Fruit fly (Drosophila melanogaster) whole organism, embryonic: ENCODE data around the gene CG7675.

Experiments
- Blimp-1 ChIP-seq: fragments of 200-800 bp; sonication (Bioruptor generic); optimal IDR thresholded peaks from 3 replicates; lab custom pipeline; 2018; ENCODE audit warnings: missing biosample characterization, missing genetic modification characterization, mild to moderate bottlenecking, moderate library complexity, missing genetic modification reagents
- CG12769 ChIP-seq: fragments of 200-800 bp; sonication (Bioruptor generic); optimal IDR thresholded peaks from 2 replicates; lab custom pipeline; 2019; ENCODE audit warnings: missing biosample characterization, mild to moderate bottlenecking, missing genetic modification characterization, moderate library complexity
- CG13894 ChIP-seq: fragments of 200-800 bp; sonication (Bioruptor generic); optimal IDR thresholded peaks from 3 replicates; lab custom pipeline; 2018; ENCODE audit warnings: missing biosample characterization, mild to moderate bottlenecking, missing genetic modification characterization, moderate library complexity
- CG14014 ChIP-seq: fragments of 200-800 bp; sonication (Bioruptor generic); IDR thresholded peaks from 2 replicates; pipeline ENCODE4 v1.3.6; 2022; ENCODE audit warnings: missing biosample characterization, missing genetic modification characterization
- CG15479 ChIP-seq: fragments of 200-800 bp; sonication (Bioruptor generic); optimal IDR thresholded peaks from 3 replicates; lab custom pipeline; 2019; ENCODE audit warnings: missing biosample characterization, mild to moderate bottlenecking, missing genetic modification characterization, moderate library complexity
- CG15601 ChIP-seq: fragments of 200-800 bp; sonication (Bioruptor generic); optimal IDR thresholded peaks from 3 replicates; lab custom pipeline; 2019; ENCODE audit warnings: missing biosample characterization, mild to moderate bottlenecking, missing genetic modification characterization, moderate library complexity
- CG16863 ChIP-seq: fragments of 200-800 bp; sonication (Bioruptor generic); optimal IDR thresholded peaks from 3 replicates; lab custom pipeline; 2016; ENCODE audit warnings: missing biosample characterization, missing genetic modification characterization
- CG34422 ChIP-seq: fragments of 200-800 bp; sonication (Bioruptor generic); IDR thresholded peaks from 3 replicates; pipeline ENCODE4 v1.3.6; 2022; ENCODE audit warnings: missing biosample characterization, missing genetic modification characterization
- CG3847 ChIP-seq: fragments of 200-800 bp; sonication (Bioruptor generic); IDR thresholded peaks from 2 replicates; pipeline ENCODE4 v1.3.6; 2022; ENCODE audit warnings: missing biosample characterization, missing genetic modification characterization
- CG9876 ChIP-seq: fragments of 200-800 bp; sonication (Bioruptor generic); optimal IDR thresholded peaks from 2 replicates; lab custom pipeline; 2016; ENCODE audit warnings: missing biosample characterization, missing genetic modification characterization
- Deaf1 ChIP-seq: fragments of 200-800 bp; optimal IDR thresholded peaks from 3 replicates; lab custom pipeline; 2019; ENCODE audit warnings: missing biosample characterization, mild to moderate bottlenecking, missing genetic modification characterization, moderate library complexity
- Drgx ChIP-seq: fragments of 200-800 bp; sonication (Bioruptor generic); IDR thresholded peaks from 2 replicates; pipeline ENCODE4 v1.3.6; 2022; ENCODE audit warnings: missing biosample characterization, missing genetic modification characterization
- Ets97D ChIP-seq: fragments of 200-800 bp; sonication (Bioruptor generic); optimal IDR thresholded peaks from 3 replicates; lab custom pipeline; 2016; ENCODE audit warnings: missing biosample characterization, missing genetic modification characterization
- HLH3B ChIP-seq: fragments of 200-800 bp; sonication (Bioruptor generic); IDR thresholded peaks from 2 replicates; pipeline ENCODE4 v1.3.6; 2022; ENCODE audit warnings: missing biosample characterization, missing genetic modification characterization
- HLH4C ChIP-seq: fragments of 200-800 bp; sonication (Bioruptor generic); IDR thresholded peaks from 3 replicates; pipeline ENCODE4 v1.3.6; 2022; ENCODE audit warnings: missing biosample characterization, missing genetic modification characterization; ENCODE audit not compliant: partially characterized antibody
- Lpt ChIP-seq: fragments of >200 bp; optimal IDR thresholded peaks from 2 replicates; lab custom pipeline; 2018; ENCODE audit warnings: missing biosample characterization, missing genetic modification characterization
- Max ChIP-seq: fragments of 200-800 bp; sonication (Bioruptor generic); optimal IDR thresholded peaks from 2 replicates; lab custom pipeline; 2016; ENCODE audit warnings: missing biosample characterization, mild to moderate bottlenecking, missing genetic modification characterization
- Med ChIP-seq: fragments of 200-800 bp; sonication (Bioruptor generic); peaks from one replicate; lab custom pipeline; 2016; ENCODE audit warnings: missing biosample characterization, missing genetic modification characterization, mild to moderate bottlenecking, inconsistent platforms, moderate library complexity
- Pdp1 ChIP-seq, 2 experiments: fragments of 200-800 bp; sonication (Bioruptor generic); optimal IDR thresholded peaks; 3 replicates each; lab custom pipeline; 2016; ENCODE audit warnings: missing biosample characterization in 2 of 2, missing genetic modification characterization in 2 of 2, mild to moderate bottlenecking in 1 of 2, moderate library complexity in 1 of 2
- Scr ChIP-seq: fragments of 200-800 bp; sonication (Bioruptor generic); IDR thresholded peaks from 2 replicates; pipeline ENCODE4 v1.3.6; 2022; ENCODE audit warnings: missing biosample characterization, missing genetic modification characterization; ENCODE audit not compliant: partially characterized antibody
- Sin3A ChIP-seq: fragments of >200 bp; optimal IDR thresholded peaks from 2 replicates; lab custom pipeline; 2018
- Sox100B ChIP-seq: fragments of 200-800 bp; sonication (Bioruptor generic); optimal IDR thresholded peaks from 3 replicates; lab custom pipeline; 2018; ENCODE audit warnings: missing biosample characterization, mild to moderate bottlenecking, missing genetic modification characterization
- Sox102F ChIP-seq: fragments of 200-800 bp; sonication (Bioruptor generic); optimal IDR thresholded peaks from 2 replicates; lab custom pipeline; 2018; ENCODE audit warnings: missing biosample characterization, mild to moderate bottlenecking, missing genetic modification characterization, moderate library complexity
- ase ChIP-seq: fragments of 200-800 bp; sonication (Bioruptor generic); IDR thresholded peaks from 3 replicates; pipeline ENCODE4 v1.3.6; 2022; ENCODE audit warnings: missing biosample characterization, missing genetic modification characterization
- ash1 ChIP-seq: fragments of 200-800 bp; sonication (Bioruptor generic); optimal IDR thresholded peaks from 2 replicates; lab custom pipeline; 2018; ENCODE audit warnings: missing biosample characterization, mild to moderate bottlenecking, missing genetic modification characterization
- chinmo ChIP-seq: fragments of 200-800 bp; sonication (Bioruptor generic); IDR thresholded peaks from 4 replicates; pipeline ENCODE4 v1.3.6; 2022; ENCODE audit warnings: missing biosample characterization, missing genetic modification characterization; ENCODE audit not compliant: partially characterized antibody
- gcm2 ChIP-seq: fragments of 200-800 bp; sonication (Bioruptor generic); optimal IDR thresholded peaks from 2 replicates; lab custom pipeline; 2016; ENCODE audit warnings: missing biosample characterization, missing genetic modification characterization
- grn ChIP-seq: fragments of 200-800 bp; sonication (Bioruptor generic); optimal IDR thresholded peaks from 3 replicates; lab custom pipeline; 2017; ENCODE audit warnings: missing biosample characterization, missing genetic modification characterization
- lov ChIP-seq, 2 experiments: fragments of 200-800 bp in 1 of 2; fragments of >200 bp in 1 of 2; sonication (Bioruptor generic) in 1 of 2; IDR thresholded peaks in 1 of 2; optimal IDR thresholded peaks in 1 of 2; 2 replicates in 1 of 2; 3 replicates in 1 of 2; pipeline versions ENCODE4 v1.3.6 to Lab custom; 2017 to 2022; ENCODE audit warnings: missing biosample characterization in 1 of 2, missing genetic modification characterization in 1 of 2
- pho ChIP-seq: fragments of 200-800 bp; sonication (Bioruptor generic); optimal IDR thresholded peaks from 2 replicates; lab custom pipeline; 2016; ENCODE audit warnings: missing biosample characterization, missing genetic modification characterization
- pum ChIP-seq: fragments of 200-800 bp; sonication (Bioruptor generic); optimal IDR thresholded peaks from 2 replicates; lab custom pipeline; 2016; ENCODE audit warnings: missing biosample characterization, missing genetic modification characterization
- schlank ChIP-seq: fragments of 200-800 bp; sonication (Bioruptor generic); optimal IDR thresholded peaks from 2 replicates; lab custom pipeline; 2018; ENCODE audit warnings: missing biosample characterization, mild to moderate bottlenecking, missing genetic modification characterization
- sob ChIP-seq: fragments of 200-800 bp; sonication (Bioruptor generic); IDR thresholded peaks from 2 replicates; pipeline ENCODE4 v1.3.6; 2022; ENCODE audit warnings: missing biosample characterization, missing genetic modification characterization
- ssp ChIP-seq: fragments of 200-800 bp; sonication (Bioruptor generic); IDR thresholded peaks from 2 replicates; pipeline ENCODE4 v1.3.6; 2022; ENCODE audit warnings: missing biosample characterization, missing genetic modification characterization
- unpg ChIP-seq: fragments of 200-800 bp; sonication (Bioruptor generic); optimal IDR thresholded peaks from 3 replicates; lab custom pipeline; 2018; ENCODE audit warnings: missing biosample characterization, mild to moderate bottlenecking, missing genetic modification characterization, moderate library complexity
- vvl ChIP-seq: fragments of 200-800 bp; sonication (Bioruptor generic); IDR thresholded peaks from 2 replicates; pipeline ENCODE4 v1.3.6; 2022; ENCODE audit warnings: missing biosample characterization, missing genetic modification characterization

CG7675 gene

DNA sequence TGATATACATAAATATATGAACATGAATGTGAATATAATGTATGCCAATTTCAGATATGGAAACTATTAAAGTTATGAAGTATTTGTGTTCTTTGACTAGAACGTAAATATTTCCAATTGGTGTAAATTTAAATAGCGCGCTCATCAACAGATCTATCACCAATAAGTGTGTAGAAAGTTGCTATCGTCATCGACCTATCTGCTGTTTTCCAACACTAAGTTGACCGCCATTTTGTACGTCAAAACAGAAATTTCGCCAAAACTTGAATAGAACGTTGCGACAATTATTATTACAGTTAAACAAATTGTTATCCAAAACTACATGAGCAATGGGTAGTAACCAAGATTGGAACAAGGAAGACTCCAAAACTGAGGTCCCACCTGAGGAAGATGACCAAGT is 4.6 kb upstream of the CG7675 start, which contains the start of gene cona (continued):
- TF ChIP-seq Drgx (GFP tag; lab: Robert Waterston, UW) (no peak), Ets97D (peak; percentile 56), unpg (GFP tag; lab: Kevin White, UChicago) (no peak), pho (no peak), Scr (peak; percentile 26; the same call in 1 of the 2 replicates), sob (0 out of 2 replicates have a peak, but pooled peaks have one; percentile 24), Sin3A (lab: Kevin White, UChicago) (no peak)

DNA sequence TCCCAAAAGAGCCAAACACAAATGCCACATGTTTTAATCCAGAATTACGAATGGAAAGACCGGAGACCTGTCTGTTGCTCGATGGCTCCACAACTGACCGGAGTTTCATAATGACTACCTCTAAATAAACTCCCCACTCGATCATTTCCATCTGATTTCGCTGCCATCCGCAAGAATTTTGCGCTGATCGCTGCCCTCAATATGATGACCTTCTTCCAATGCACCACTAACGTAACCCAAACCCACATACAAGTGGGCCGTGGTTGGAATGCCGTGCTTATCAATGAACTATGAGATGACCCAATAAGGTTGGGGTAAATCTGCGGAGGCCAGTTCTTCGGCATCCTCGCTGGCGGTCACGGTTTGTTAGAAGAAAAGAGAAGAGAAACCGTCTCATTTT is 4.0 kb upstream of the CG7675 start, which contains the start of gene CG14309:
CG14309 (minus strand) TSS at position 101 of the 400 bp plus-strand sequence.
- TF ChIP-seq Sox100B (GFP tag; lab: Kevin White, UChicago) (no peak), HLH3B (GFP tag; lab: Robert Waterston, UW) (no peak), gcm2 (no peak), ssp (GFP tag; lab: Robert Waterston, UW) (no peak), CG34422 (GFP tag; lab: Robert Waterston, UW) (no peak), HLH4C (GFP tag; lab: Robert Waterston, UW) (no peak), Pdp1 (GFP tag; optimal IDR thresholded peaks at IDR 0.05; lab: Kevin White, UChicago) (no peak), Sox102F (GFP tag; lab: Kevin White, UChicago) (no peak), Lpt (GFP tag; lab: Kevin White, UChicago) (no peak), grn (GFP tag; lab: Kevin White, UChicago) (no peak), ash1 (GFP tag; lab: Kevin White, UChicago) (no peak), CG3847 (no peak), CG9876 (no peak), Max (GFP tag; lab: Kevin White, UChicago) (no peak), CG14014 (no peak)

DNA sequence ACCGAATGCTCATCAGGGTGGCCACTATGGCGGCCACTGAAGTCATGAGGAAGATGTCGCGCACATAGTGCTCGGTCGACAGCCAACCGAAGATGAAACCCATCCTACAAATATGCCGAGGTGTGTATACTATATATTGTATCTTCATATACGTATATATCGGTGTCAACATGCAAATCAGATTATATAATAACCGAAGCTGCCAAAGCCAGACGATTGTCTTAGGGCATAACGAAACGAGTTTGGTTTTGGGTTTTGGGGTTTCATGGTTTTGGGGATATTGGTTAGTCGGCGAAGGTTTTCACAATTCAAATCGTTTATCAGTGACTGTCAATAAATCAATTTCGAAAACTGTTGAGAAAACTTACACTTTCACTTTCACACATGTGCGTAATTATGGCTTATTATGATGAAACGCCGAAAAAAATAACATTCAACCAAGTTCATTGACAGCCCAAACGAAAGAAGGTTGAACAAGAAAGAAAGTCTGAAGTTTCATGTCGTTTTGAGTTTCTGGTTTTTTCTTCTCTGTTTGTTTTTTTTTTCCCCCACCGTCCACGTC is 646 bp downstream of the CG7675 start:
- TF ChIP-seq CG13894 (tag; lab: Kevin White, UChicago) (peak; percentile 36), unpg (GFP tag; lab: Kevin White, UChicago) (no peak), CG16863 (no peak), CG15479 (GFP tag; lab: Kevin White, UChicago) (no peak), Pdp1 (GFP tag; optimal IDR thresholded peaks at IDR 0.05; lab: Kevin White, UChicago) (peak in 1 of 2 experiments; percentile 90), CG12769 (peak; percentile 37), Med (GFP tag; lab: Kevin White, UChicago) (peak; percentile 34), vvl (GFP tag; lab: Robert Waterston, UW) (peak; percentile 39; the same call in 1 of the 2 replicates), schlank (tag; lab: Kevin White, UChicago) (no peak), chinmo (GFP tag; lab: Robert Waterston, UW) (0 out of 4 replicates have a peak, but pooled peaks have one; percentile 33), Blimp-1 (GFP tag; lab: Kevin White, UChicago) (peak; percentile 94), CG15601 (tag; lab: Kevin White, UChicago) (peak; percentile 74), ase (GFP tag; lab: Robert Waterston, UW) (no peak), Deaf1 (tag; lab: Kevin White, UChicago) (peak; percentile 14), HLH3B (GFP tag; lab: Robert Waterston, UW) (no peak), pum (GFP tag; lab: Kevin White, UChicago) (no peak), sob (no peak), lov (optimal IDR thresholded peaks at IDR 0.05; lab: Kevin White, UChicago) (no peak), lov (GFP tag; IDR thresholded peaks at IDR 0.05; lab: Robert Waterston, UW) (0 out of 3 replicates have a peak, but pooled peaks have one; percentile 33)
